Fruit fly (Drosophila melanogaster) whole organism, embryonic: ENCODE results near the gene dia.
A peak's percentile ranks its signal among the peaks of the same experiment; 100 is the strongest.

Source experiments
- Asciz ChIP-seq: fragments of 200-800 bp; sonication (Bioruptor generic); optimal IDR thresholded peaks from 2 replicates; lab custom pipeline; 2017; ENCODE audit warnings: missing biosample characterization, mild to moderate bottlenecking, missing genetic modification characterization, missing genetic modification reagents
- BtbVII ChIP-seq: fragments of 200-800 bp; sonication (Bioruptor generic); optimal IDR thresholded peaks from 3 replicates; lab custom pipeline; 2017; ENCODE audit warnings: missing biosample characterization, mild to moderate bottlenecking, missing genetic modification characterization
- CG10321 ChIP-seq: fragments of 200-800 bp; sonication (Bioruptor generic); IDR thresholded peaks from 2 replicates; pipeline ENCODE4 v1.3.6; 2022; ENCODE audit warnings: missing biosample characterization, missing genetic modification characterization
- CG10431 ChIP-seq: fragments of 200-800 bp; sonication (Bioruptor generic); optimal IDR thresholded peaks from 3 replicates; lab custom pipeline; 2018; ENCODE audit warnings: missing biosample characterization, mild to moderate bottlenecking, missing genetic modification characterization
- CG10979 ChIP-seq: fragments of 200-800 bp; sonication (Bioruptor generic); optimal IDR thresholded peaks from 2 replicates; lab custom pipeline; 2018; ENCODE audit warnings: missing biosample characterization, mild to moderate bottlenecking, missing genetic modification characterization, moderate library complexity
- CG13775 ChIP-seq: fragments of 200-800 bp; sonication (Bioruptor generic); optimal IDR thresholded peaks from 3 replicates; lab custom pipeline; 2017; ENCODE audit warnings: missing biosample characterization, mild to moderate bottlenecking, missing genetic modification characterization
- CG14710 ChIP-seq: fragments of 200-800 bp; sonication (Bioruptor generic); optimal IDR thresholded peaks from 3 replicates; lab custom pipeline; 2019; ENCODE audit warnings: missing biosample characterization, mild to moderate bottlenecking, missing genetic modification characterization, moderate library complexity
- CG15073 ChIP-seq: fragments of 200-800 bp; sonication (Bioruptor generic); optimal IDR thresholded peaks from 2 replicates; lab custom pipeline; 2016; ENCODE audit warnings: missing biosample characterization, missing genetic modification characterization
- CG15269 ChIP-seq: fragments of 200-800 bp; sonication (Bioruptor generic); optimal IDR thresholded peaks from 2 replicates; lab custom pipeline; 2018; ENCODE audit warnings: missing biosample characterization, mild to moderate bottlenecking, missing genetic modification characterization, moderate library complexity
- CG15479 ChIP-seq: fragments of 200-800 bp; sonication (Bioruptor generic); optimal IDR thresholded peaks from 3 replicates; lab custom pipeline; 2019; ENCODE audit warnings: missing biosample characterization, mild to moderate bottlenecking, missing genetic modification characterization, moderate library complexity
- CG15514 ChIP-seq: fragments of 200-800 bp; sonication (Bioruptor generic); optimal IDR thresholded peaks from 3 replicates; lab custom pipeline; 2017; ENCODE audit warnings: missing biosample characterization, missing genetic modification characterization, mild to moderate bottlenecking, moderate library complexity, missing genetic modification reagents
- CG1832 ChIP-seq: fragments of 200-800 bp; sonication (Bioruptor generic); optimal IDR thresholded peaks from 2 replicates; lab custom pipeline; 2017; ENCODE audit warnings: missing biosample characterization, mild to moderate bottlenecking, missing genetic modification characterization, inconsistent platforms
- CG2202 ChIP-seq: fragments of 200-800 bp; sonication (Bioruptor generic); optimal IDR thresholded peaks from 2 replicates; lab custom pipeline; 2018; ENCODE audit warnings: missing biosample characterization, mild to moderate bottlenecking, missing genetic modification characterization
- CG2678 ChIP-seq: fragments of 200-800 bp; sonication (Bioruptor generic); optimal IDR thresholded peaks from 3 replicates; lab custom pipeline; 2019; ENCODE audit warnings: missing biosample characterization, mild to moderate bottlenecking, missing genetic modification characterization, moderate library complexity
- CG2875 ChIP-seq: fragments of 200-800 bp; sonication (Bioruptor generic); optimal IDR thresholded peaks from 2 replicates; lab custom pipeline; 2017; ENCODE audit warnings: missing biosample characterization, mild to moderate bottlenecking, missing genetic modification characterization, missing genetic modification reagents
- CG3163 ChIP-seq: fragments of 200-800 bp; sonication (Bioruptor generic); optimal IDR thresholded peaks from 3 replicates; lab custom pipeline; 2016; ENCODE audit warnings: missing biosample characterization, missing genetic modification characterization
- CG33213 ChIP-seq: fragments of 200-800 bp; sonication (Bioruptor generic); optimal IDR thresholded peaks from 3 replicates; lab custom pipeline; 2016; ENCODE audit warnings: missing biosample characterization, missing genetic modification characterization
- CG34224 ChIP-seq: fragments of 200-800 bp; sonication (Bioruptor generic); IDR thresholded peaks from 3 replicates; pipeline ENCODE4 v1.3.6; 2022; ENCODE audit warnings: missing biosample characterization, missing genetic modification characterization; ENCODE audit not compliant: partially characterized antibody
- CG6254 ChIP-seq: fragments of 200-800 bp; sonication (Bioruptor generic); optimal IDR thresholded peaks from 3 replicates; lab custom pipeline; 2017; ENCODE audit warnings: mild to moderate bottlenecking, missing biosample characterization, missing genetic modification reagents, missing genetic modification characterization
- CG6765 ChIP-seq: fragments of 200-800 bp; sonication (Bioruptor generic); optimal IDR thresholded peaks from 3 replicates; lab custom pipeline; 2017; ENCODE audit warnings: missing biosample characterization, mild to moderate bottlenecking, missing genetic modification characterization
- CG6854 ChIP-seq: fragments of 200-800 bp; sonication (Bioruptor generic); optimal IDR thresholded peaks from 3 replicates; lab custom pipeline; 2017; ENCODE audit warnings: missing biosample characterization, mild to moderate bottlenecking, missing genetic modification characterization
- CG8359 ChIP-seq: fragments of 200-800 bp; sonication (Bioruptor generic); optimal IDR thresholded peaks from 2 replicates; lab custom pipeline; 2017; ENCODE audit warnings: missing biosample characterization, mild to moderate bottlenecking, missing genetic modification characterization, borderline replicate concordance
- Deaf1 ChIP-seq: fragments of 200-800 bp; optimal IDR thresholded peaks from 3 replicates; lab custom pipeline; 2019; ENCODE audit warnings: missing biosample characterization, mild to moderate bottlenecking, missing genetic modification characterization, moderate library complexity
- Ets97D ChIP-seq: fragments of 200-800 bp; sonication (Bioruptor generic); optimal IDR thresholded peaks from 3 replicates; lab custom pipeline; 2016; ENCODE audit warnings: missing biosample characterization, missing genetic modification characterization
- GATAe ChIP-seq: fragments of 200-800 bp; sonication (Bioruptor generic); conservative IDR thresholded peaks from 2 replicates; pipeline ENCODE4 v1.3.6; 2022; ENCODE audit warnings: missing biosample characterization, missing genetic modification characterization
- Hr39 ChIP-seq: fragments of >200 bp; optimal IDR thresholded peaks from 2 replicates; lab custom pipeline; 2017
- Hr78 ChIP-seq, 2 experiments: fragments of 200-800 bp in 1 of 2; fragments of >200 bp in 1 of 2; sonication (Bioruptor generic) in 1 of 2; optimal IDR thresholded peaks; 2 replicates each; lab custom pipeline; 2017 to 2019; ENCODE audit warnings: missing biosample characterization in 2 of 2, missing genetic modification characterization in 2 of 2, mild to moderate bottlenecking in 1 of 2, moderate library complexity in 1 of 2
- Med ChIP-seq: fragments of 200-800 bp; sonication (Bioruptor generic); peaks from one replicate; lab custom pipeline; 2016; ENCODE audit warnings: missing biosample characterization, missing genetic modification characterization, mild to moderate bottlenecking, inconsistent platforms, moderate library complexity
- Nf-YC ChIP-seq: fragments of 200-800 bp; optimal IDR thresholded peaks from 3 replicates; lab custom pipeline; 2019; ENCODE audit warnings: missing biosample characterization, mild to moderate bottlenecking, missing genetic modification characterization, moderate library complexity
- Ssrp ChIP-seq: fragments of 200-800 bp; sonication (Bioruptor generic); optimal IDR thresholded peaks from 2 replicates; lab custom pipeline; 2018; ENCODE audit warnings: missing biosample characterization, mild to moderate bottlenecking, missing genetic modification characterization, moderate library complexity
- al ChIP-seq: fragments of 200-800 bp; sonication (Bioruptor generic); IDR thresholded peaks from 2 replicates; pipeline ENCODE4 v1.3.6; 2022; ENCODE audit warnings: missing biosample characterization, missing genetic modification characterization
- bsh ChIP-seq, 2 experiments: fragments of 200-800 bp; sonication (Bioruptor generic); optimal IDR thresholded peaks; 2 replicates each; lab custom pipeline; 2017 to 2018; ENCODE audit warnings: mild to moderate bottlenecking in 2 of 2, missing biosample characterization in 2 of 2, missing genetic modification characterization in 2 of 2, moderate library complexity in 1 of 2
- cato ChIP-seq: fragments of 200-800 bp; sonication (Bioruptor generic); optimal IDR thresholded peaks from 2 replicates; lab custom pipeline; 2016; ENCODE audit warnings: missing biosample characterization, missing genetic modification characterization, borderline replicate concordance
- chinmo ChIP-seq: fragments of 200-800 bp; sonication (Bioruptor generic); IDR thresholded peaks from 4 replicates; pipeline ENCODE4 v1.3.6; 2022; ENCODE audit warnings: missing biosample characterization, missing genetic modification characterization; ENCODE audit not compliant: partially characterized antibody
- chm ChIP-seq: fragments of 200-800 bp; sonication (Bioruptor generic); IDR thresholded peaks from 2 replicates; pipeline ENCODE4 v1.3.6; 2022; ENCODE audit warnings: missing biosample characterization, missing genetic modification characterization
- ewg ChIP-seq: fragments of 200-800 bp; sonication (Bioruptor generic); optimal IDR thresholded peaks from 3 replicates; lab custom pipeline; 2017; ENCODE audit warnings: mild to moderate bottlenecking, missing biosample characterization, missing genetic modification reagents, missing genetic modification characterization
- grau ChIP-seq: fragments of 200-800 bp; optimal IDR thresholded peaks from 3 replicates; lab custom pipeline; 2019; ENCODE audit warnings: missing biosample characterization, mild to moderate bottlenecking, missing genetic modification characterization, moderate library complexity
- lola ChIP-seq, 3 experiments: fragments of >200 bp in 2 of 3; fragments of 200-800 bp in 1 of 3; sonication (Bioruptor generic) in 1 of 3; optimal IDR thresholded peaks; 2 replicates each; lab custom pipeline; 2017 to 2019; ENCODE audit warnings: missing biosample characterization in 3 of 3, missing genetic modification characterization in 3 of 3, mild to moderate bottlenecking in 1 of 3, moderate library complexity in 1 of 3
- nerfin-2 ChIP-seq: fragments of 200-800 bp; sonication (Bioruptor generic); IDR thresholded peaks from 2 replicates; pipeline ENCODE4 v1.3.6; 2022; ENCODE audit warnings: missing biosample characterization, missing genetic modification characterization; ENCODE audit not compliant: partially characterized antibody
- nmo ChIP-seq: fragments of 200-800 bp; sonication (Bioruptor generic); optimal IDR thresholded peaks from 2 replicates; lab custom pipeline; 2018; ENCODE audit warnings: missing biosample characterization, mild to moderate bottlenecking, missing genetic modification characterization, moderate library complexity
- oc ChIP-seq: fragments of 200-800 bp; sonication (Bioruptor generic); optimal IDR thresholded peaks from 2 replicates; lab custom pipeline; 2018; ENCODE audit warnings: missing biosample characterization, mild to moderate bottlenecking, missing genetic modification characterization, moderate library complexity
- onecut ChIP-seq: fragments of 200-800 bp; sonication (Bioruptor generic); IDR thresholded peaks from 2 replicates; pipeline ENCODE4 v1.3.6; 2022; ENCODE audit warnings: missing biosample characterization, missing genetic modification characterization
- salm ChIP-seq: fragments of 200-800 bp; sonication (Bioruptor generic); optimal IDR thresholded peaks from 2 replicates; lab custom pipeline; 2018; ENCODE audit warnings: missing biosample characterization, mild to moderate bottlenecking, missing genetic modification characterization
- scrt ChIP-seq: fragments of 200-800 bp; sonication (Bioruptor generic); optimal IDR thresholded peaks from 2 replicates; lab custom pipeline; 2018; ENCODE audit warnings: missing biosample characterization, mild to moderate bottlenecking, missing genetic modification characterization, moderate library complexity
- sens ChIP-seq: fragments of 200-800 bp; sonication (Bioruptor generic); peaks from one replicate; lab custom pipeline; 2016; ENCODE audit warnings: missing biosample characterization, missing genetic modification characterization
- sna ChIP-seq: fragments of 200-800 bp; sonication (Bioruptor generic); IDR thresholded peaks from 2 replicates; pipeline ENCODE4 v1.3.6; 2022; ENCODE audit warnings: missing biosample characterization, missing genetic modification characterization; ENCODE audit not compliant: partially characterized antibody
- z ChIP-seq: fragments of 200-800 bp; sonication (Bioruptor generic); IDR thresholded peaks from 3 replicates; pipeline ENCODE4 v1.3.6; 2022; ENCODE audit warnings: missing biosample characterization, missing genetic modification characterization

dia gene

DNA sequence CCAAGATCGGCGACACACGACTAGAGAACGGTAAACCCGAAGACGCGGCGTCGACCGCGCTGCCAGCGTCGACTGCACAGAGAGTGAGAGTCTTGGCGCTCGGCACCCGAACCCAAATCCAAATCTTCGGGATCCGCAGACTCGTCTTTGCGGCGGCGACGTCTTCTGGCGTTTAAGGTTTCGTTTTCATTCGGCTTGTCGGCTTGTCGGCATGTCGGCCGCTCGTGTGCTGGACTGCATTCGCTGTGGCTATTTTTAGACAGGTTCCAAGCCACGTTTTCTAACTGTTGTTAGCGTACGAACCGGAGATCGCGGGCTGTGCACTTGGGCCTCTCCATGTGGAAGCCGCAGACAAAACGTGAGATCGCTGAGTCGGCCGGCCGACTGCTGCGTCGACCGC is 41.9 kb upstream of the dia start (continued):
- TF ChIP-seq Hr78 (GFP tag; optimal IDR thresholded peaks at IDR 0.05; lab: Kevin White, UChicago), result peak in 1 of 2 experiments; percentile 44
- peak; percentile 21 for TF ChIP-seq oc
- TF ChIP-seq CG10979, result peak; percentile 44
- TF ChIP-seq chm, result no peak; the same call in 1 of the 2 replicates
- peak; percentile 77 for TF ChIP-seq CG10431 (GFP tag; lab: Kevin White, UChicago)
- TF ChIP-seq CG15269 (tag; lab: Kevin White, UChicago), result peak; percentile 22
- TF ChIP-seq bsh (GFP tag; optimal IDR thresholded peaks at IDR 0.05; lab: Kevin White, UChicago), result peak; percentile 52 to 64
- no peak for TF ChIP-seq nerfin-2 (GFP tag; lab: Robert Waterston, UW)
- TF ChIP-seq CG6254, result peak; percentile 41
- peak in 1 of 3 experiments; percentile 44 for TF ChIP-seq lola (GFP tag; optimal IDR thresholded peaks at IDR 0.05; lab: Kevin White, UChicago)
- peak; percentile 4 for TF ChIP-seq grau (tag; lab: Kevin White, UChicago)
- TF ChIP-seq sna, result 0 out of 2 replicates have a peak, but pooled peaks have one; percentile 53
- 0 out of 3 replicates have a peak, but pooled peaks have one; percentile 20 for TF ChIP-seq CG34224 (GFP tag; lab: Robert Waterston, UW)
- peak; percentile 20 for TF ChIP-seq CG2875 (GFP tag; lab: Kevin White, UChicago)

DNA sequence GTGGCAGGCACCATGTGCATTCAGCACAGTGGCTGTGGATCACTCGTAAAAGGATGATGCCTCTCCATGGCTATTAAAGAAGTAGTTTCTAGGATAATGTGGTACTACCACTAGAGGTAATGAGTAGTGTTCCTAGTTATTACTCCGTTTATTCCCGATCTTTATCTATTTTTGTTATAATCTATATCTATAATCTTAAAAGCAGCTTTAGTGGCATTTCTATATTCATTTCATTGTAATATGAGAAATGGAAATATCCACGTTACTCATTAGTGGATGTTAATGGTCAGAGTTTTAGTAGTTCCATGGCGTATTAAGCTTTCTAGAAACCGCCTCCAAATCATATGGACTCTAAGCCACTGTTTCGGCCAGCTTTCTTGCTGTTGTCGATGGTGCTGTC is 41.2 kb upstream of the dia start:
- TF ChIP-seq CG3163 (GFP tag; lab: Kevin White, UChicago) (no peak), GATAe (GFP tag; lab: Robert Waterston, UW) (no peak), CG2678 (tag; lab: Kevin White, UChicago) (no peak)
- TF ChIP-seq, all 482 proteins: peak for 0

DNA sequence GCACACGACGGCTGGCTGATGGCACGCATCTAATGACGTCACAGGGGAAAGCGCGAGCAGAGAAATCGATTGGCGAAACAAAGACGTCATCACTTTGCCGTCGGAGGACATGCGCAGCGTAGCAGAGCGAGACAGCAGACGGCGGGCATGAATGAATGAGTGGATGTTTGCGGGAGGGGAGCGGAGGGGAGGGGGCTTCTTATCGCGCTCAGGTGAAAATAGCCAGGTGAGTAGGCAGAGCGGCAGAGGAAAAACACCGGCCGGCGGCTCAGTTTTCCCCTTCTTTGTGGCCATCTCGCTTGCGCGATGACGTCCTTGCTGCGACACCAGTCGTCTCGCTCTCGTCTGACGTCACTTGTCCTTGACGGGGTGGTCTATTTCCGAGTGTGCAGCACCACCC is 37.9 kb upstream of the dia start:
- TF ChIP-seq CG15514 (GFP tag; lab: Kevin White, UChicago), result no peak
- TF ChIP-seq Asciz (GFP tag; lab: Kevin White, UChicago), result no peak
- TF ChIP-seq nmo (GFP tag; lab: Kevin White, UChicago), result no peak
- no peak for TF ChIP-seq CG8359 (GFP tag; lab: Kevin White, UChicago)
- no peak for TF ChIP-seq CG14710 (tag; lab: Kevin White, UChicago)
- TF ChIP-seq Ssrp (tag; lab: Kevin White, UChicago), result no peak
- TF ChIP-seq cato (GFP tag; lab: Kevin White, UChicago), result no peak
- TF ChIP-seq CG15073 (GFP tag; lab: Kevin White, UChicago), result no peak
- TF ChIP-seq chinmo (GFP tag; lab: Robert Waterston, UW), result peak; percentile 64; the same call in 1 of the 4 replicates
- no peak for TF ChIP-seq CG6765 (GFP tag; lab: Kevin White, UChicago)
- no peak for TF ChIP-seq z
- peak; percentile 69 for TF ChIP-seq sens
- TF ChIP-seq onecut (GFP tag; lab: Robert Waterston, UW), result peak; percentile 97
- TF ChIP-seq CG10321, result peak; percentile 89
- TF ChIP-seq Ets97D, result no peak
- no peak for TF ChIP-seq Nf-YC (tag; lab: Kevin White, UChicago)
- TF ChIP-seq Hr39 (lab: Kevin White, UChicago), result peak; percentile 11
- TF ChIP-seq ewg (GFP tag; lab: Kevin White, UChicago), result peak; percentile 98
- TF ChIP-seq al (GFP tag; lab: Robert Waterston, UW), result no peak
- peak; percentile 69 for TF ChIP-seq Med (GFP tag; lab: Kevin White, UChicago)
- TF ChIP-seq scrt, result peak; percentile 26
- peak; percentile 61 for TF ChIP-seq Deaf1 (tag; lab: Kevin White, UChicago)
- TF ChIP-seq CG1832 (GFP tag; lab: Kevin White, UChicago), result peak; percentile 60
- no peak for TF ChIP-seq CG6854 (GFP tag; lab: Kevin White, UChicago)
- TF ChIP-seq CG13775 (GFP tag; lab: Kevin White, UChicago), result no peak
- peak; percentile 96 for TF ChIP-seq BtbVII (GFP tag; lab: Kevin White, UChicago)
- no peak for TF ChIP-seq CG33213 (GFP tag; lab: Kevin White, UChicago)
- TF ChIP-seq CG2202 (tag; lab: Kevin White, UChicago), result no peak
- no peak for TF ChIP-seq salm
- TF ChIP-seq CG15479 (GFP tag; lab: Kevin White, UChicago), result no peak
